Worm (Caenorhabditis elegans) whole organism, L2 larva: ENCODE data around the gene srt-23.

Experiments used
- R02D3.7 ChIP-seq: fragments of 150-350 bp; optimal IDR thresholded peaks from 2 replicates; lab custom pipeline; 2014; ENCODE audit warnings: missing biosample characterization, missing genetic modification characterization
- ama-1 ChIP-seq: fragments of 150-350 bp; optimal IDR thresholded peaks from 2 replicates; lab custom pipeline; 2018; ENCODE audit warnings: inconsistent platforms
- elt-3 ChIP-seq: sonication (generic microtip); optimal IDR thresholded peaks from 2 replicates; lab custom pipeline; 2017; ENCODE audit warnings: missing biosample characterization, missing genetic modification characterization
- nhr-25 ChIP-seq: fragments of 150-350 bp; sonication (generic microtip); optimal IDR thresholded peaks from 3 replicates; lab custom pipeline; 2014; ENCODE audit warnings: missing biosample characterization, missing genetic modification characterization
- snpc-4 ChIP-seq: fragments of 150-350 bp; optimal IDR thresholded peaks from 2 replicates; lab custom pipeline; 2014; ENCODE audit warnings: missing biosample characterization, missing genetic modification characterization
- ztf-11 ChIP-seq: sonication (generic microtip); optimal IDR thresholded peaks from 2 replicates; lab custom pipeline; 2017; ENCODE audit warnings: missing biosample characterization, missing genetic modification characterization

DNA sequence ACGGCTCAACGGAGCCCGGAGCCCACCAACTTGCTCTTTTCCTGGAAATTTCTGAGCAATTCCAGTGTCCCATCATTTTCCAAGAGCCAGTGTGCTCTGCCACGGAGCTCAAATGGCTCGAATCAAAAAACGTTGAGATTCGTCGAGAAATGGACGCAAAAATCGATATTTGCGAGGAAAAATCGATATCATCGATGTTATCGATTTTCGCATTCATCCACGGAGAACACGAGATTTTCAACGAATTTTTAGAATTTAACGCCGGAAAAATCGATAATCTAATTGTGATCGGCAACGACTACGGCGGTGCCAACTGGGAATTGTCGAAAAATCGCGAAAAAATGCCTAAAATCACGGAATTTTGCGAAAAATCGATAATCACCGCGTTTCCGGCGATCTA, 49.2 kb downstream of the srt-23 start:
- TF ChIP-seq snpc-4 (tag; lab: Kevin White, UChicago) = no peak
- no peak for TF ChIP-seq ama-1
- TF ChIP-seq nhr-25 (tag; lab: Kevin White, UChicago) = no peak
- TF ChIP-seq R02D3.7 (tag; lab: Kevin White, UChicago) = no peak
- no peak for TF ChIP-seq elt-3 (tag; lab: Kevin White, UChicago)
- no peak for TF ChIP-seq ztf-11 (tag; lab: Kevin White, UChicago)
